Worm (Caenorhabditis elegans) whole organism, L4 larva: ENCODE results near the gene srh-113.

ENCODE experiments used
- cey-2 ChIP-seq: sonication (generic microtip); optimal IDR thresholded peaks from 3 replicates; lab custom pipeline; 2017; ENCODE audit warnings: missing genetic modification characterization, mild to moderate bottlenecking, missing compliant biosample characterization, antibody characterized with exemption, borderline replicate concordance; ENCODE audit not compliant: insufficient read depth
- jun-1 ChIP-seq: fragments of 150-350 bp; optimal IDR thresholded peaks from 2 replicates; lab custom pipeline; 2014; ENCODE audit warnings: missing biosample characterization, missing genetic modification reagents, missing genetic modification characterization
- nhr-237 ChIP-seq: sonication (generic microtip); optimal IDR thresholded peaks from 2 replicates; lab custom pipeline; 2017; ENCODE audit warnings: missing biosample characterization, missing genetic modification characterization
- nhr-6 ChIP-seq: fragments of 150-350 bp; optimal IDR thresholded peaks from 2 replicates; lab custom pipeline; 2014; ENCODE audit warnings: missing biosample characterization, missing genetic modification characterization
- nhr-77 ChIP-seq: fragments of 150-350 bp; optimal IDR thresholded peaks from 2 replicates; lab custom pipeline; 2014; ENCODE audit warnings: missing biosample characterization, missing genetic modification characterization
- unc-39 ChIP-seq: sonication (generic microtip); optimal IDR thresholded peaks from 2 replicates; lab custom pipeline; 2017; ENCODE audit warnings: missing biosample characterization, missing genetic modification characterization
- ztf-11 ChIP-seq: fragments of 150-350 bp; optimal IDR thresholded peaks from 2 replicates; lab custom pipeline; 2014; ENCODE audit warnings: missing biosample characterization, missing genetic modification characterization
- ztf-7 ChIP-seq: fragments of 150-350 bp; optimal IDR thresholded peaks from 2 replicates; lab custom pipeline; 2014; ENCODE audit warnings: missing biosample characterization, missing genetic modification characterization

DNA sequence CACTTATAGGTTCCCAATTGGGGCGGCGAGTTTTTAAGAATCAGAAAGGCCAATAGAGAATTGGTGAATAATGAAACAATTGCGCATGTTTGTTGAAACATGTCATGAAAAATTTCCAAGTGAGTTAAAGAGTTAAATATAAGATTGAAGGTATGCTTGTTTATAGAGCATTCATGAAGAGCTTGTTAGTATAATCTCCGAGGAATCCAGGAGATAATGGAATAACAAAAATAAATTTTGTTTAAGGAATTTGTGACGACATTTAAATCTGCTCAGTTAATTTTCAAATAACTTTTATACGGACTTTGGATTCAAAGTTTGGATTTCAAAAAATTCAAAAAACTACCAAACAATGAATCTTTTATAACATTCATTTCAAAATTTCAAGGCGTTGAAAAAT lies 22.4 kb upstream of the srh-113 start, which contains the start of gene str-199:
- no peak for TF ChIP-seq unc-39 (tag; lab: Kevin White, UChicago)
- TF ChIP-seq ztf-11 (tag; lab: Kevin White, UChicago) = no peak
- no peak for TF ChIP-seq nhr-237
- TF ChIP-seq jun-1 (tag; lab: Kevin White, UChicago) = no peak
- TF ChIP-seq ztf-7 (tag; lab: Kevin White, UChicago) = no peak
- TF ChIP-seq cey-2 (tag; lab: Kevin White, UChicago) = no peak
- TF ChIP-seq nhr-77 (tag; lab: Kevin White, UChicago) = no peak
- no peak for TF ChIP-seq nhr-6 (tag; lab: Kevin White, UChicago)
